Fruit fly (Drosophila melanogaster): ENCODE measurements around the gene viaf.

Gene viaf

dm6 chr3L:11953783-11954182 is 39.2 kb downstream of the viaf start, which contains the start of gene CG7248:
Gene CG7248 (plus strand): TSS chr3L:11954083.
- TF ChIP-seq exex (tag; optimal IDR thresholded peaks at IDR 0.05) (peak; percentile 70), Bteb2 (GFP tag; optimal IDR thresholded peaks at IDR 0.05) (no peak), CG18262 (tag; optimal IDR thresholded peaks at IDR 0.05) (no peak), CG17328 (GFP tag; IDR thresholded peaks at IDR 0.05) (no peak), stwl (tag; optimal IDR thresholded peaks at IDR 0.05) (no peak)

DNA sequence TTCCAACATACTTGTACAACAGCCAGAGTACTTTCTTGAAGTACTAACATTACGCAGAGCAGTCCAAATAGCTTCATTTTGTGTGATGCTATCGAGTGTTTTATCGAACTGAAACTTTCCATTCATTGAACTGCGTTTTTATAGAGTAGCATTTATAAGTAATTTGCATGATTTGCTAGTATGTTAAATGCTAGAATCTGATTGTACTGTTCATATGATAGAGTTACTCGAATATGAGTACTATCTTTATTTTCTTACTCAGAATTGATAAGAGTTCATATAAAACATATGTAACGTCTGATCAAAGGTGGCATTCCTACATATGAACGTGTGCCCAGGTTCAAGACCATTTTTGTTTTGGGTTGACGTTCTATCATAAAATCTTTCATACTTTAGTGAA is 39.8 kb downstream of the viaf start, which contains the start of gene obst-G:
Gene obst-G, minus strand, starts transcription at position 101 of the 400 bp plus-strand sequence.
- TF ChIP-seq fu2 (GFP tag; optimal IDR thresholded peaks at IDR 0.05), result no peak
- no peak for TF ChIP-seq YL-1 (GFP tag; optimal IDR thresholded peaks at IDR 0.05)
- no peak for TF ChIP-seq sob (GFP tag; IDR thresholded peaks at IDR 0.05)
- no peak for TF ChIP-seq Elba2 (GFP tag; optimal IDR thresholded peaks at IDR 0.05)
- TF ChIP-seq Hmx (GFP tag; optimal IDR thresholded peaks at IDR 0.05), result no peak
- TF ChIP-seq PHDP (tag; optimal IDR thresholded peaks at IDR 0.05), result no peak
- TF ChIP-seq CG1024 (GFP tag; IDR thresholded peaks at IDR 0.05), result no peak
- TF ChIP-seq CG6654 (GFP tag; optimal IDR thresholded peaks at IDR 0.05), result no peak
- TF ChIP-seq cato (GFP tag; optimal IDR thresholded peaks at IDR 0.05; ENCODE audit: borderline replicate concordance), result no peak
- no peak for TF ChIP-seq CG4360 (GFP tag; IDR thresholded peaks at IDR 0.05)
- TF ChIP-seq CG15479 (GFP tag; optimal IDR thresholded peaks at IDR 0.05), result no peak
- TF ChIP-seq CG12659 (GFP tag; optimal IDR thresholded peaks at IDR 0.05), result no peak
- no peak for TF ChIP-seq org-1 (GFP tag; optimal IDR thresholded peaks at IDR 0.05)
- no peak for TF ChIP-seq HmgD (GFP tag; optimal IDR thresholded peaks at IDR 0.05)
- TF ChIP-seq CG10321 (GFP tag; IDR thresholded peaks at IDR 0.05), result no peak

dm6 chr3L:11949539-11949938 is 43.4 kb downstream of the viaf start, which contains the start of gene CG17826:
Gene CG17826 (plus strand): TSS chr3L:11949839.
- TF ChIP-seq CG12104 (GFP tag; optimal IDR thresholded peaks at IDR 0.05) (no peak), pfk (GFP tag; optimal IDR thresholded peaks at IDR 0.05) (no peak), scrt (GFP tag; optimal IDR thresholded peaks at IDR 0.05) (no peak), shn (GFP tag; optimal IDR thresholded peaks at IDR 0.05) (no peak), CG6689 (GFP tag; IDR thresholded peaks at IDR 0.05) (no peak), CG6683 (GFP tag; optimal IDR thresholded peaks at IDR 0.05) (no peak), Sry-δ (GFP tag; optimal IDR thresholded peaks at IDR 0.05) (no peak), hb (GFP tag; IDR thresholded peaks at IDR 0.05; ENCODE audit: partially characterized antibody) (no peak), Asciz (GFP tag; optimal IDR thresholded peaks at IDR 0.05) (no peak), CG9817 (tag; optimal IDR thresholded peaks at IDR 0.05) (no peak), CG2712 (tag; optimal IDR thresholded peaks at IDR 0.05) (no peak)

- TF ChIP-seq CG2129 (GFP tag; IDR thresholded peaks at IDR 0.05; ENCODE audit: partially characterized antibody), result no peak
- no peak for TF ChIP-seq Trl (optimal IDR thresholded peaks at IDR 0.05)
- TF ChIP-seq Trl (GFP tag; optimal IDR thresholded peaks at IDR 0.05), result no peak
- no peak for TF ChIP-seq Hmr (GFP tag; optimal IDR thresholded peaks at IDR 0.05)
- TF ChIP-seq CG2678 (tag; optimal IDR thresholded peaks at IDR 0.05), result no peak
- TF ChIP-seq GATAe (GFP tag; conservative IDR thresholded peaks at IDR 0.05), result peak; percentile 46; the same call in 1 of the 2 replicates
- TF ChIP-seq CG18599 (GFP tag; optimal IDR thresholded peaks at IDR 0.05), result peak; percentile 19
- TF ChIP-seq exex (tag; optimal IDR thresholded peaks at IDR 0.05), result peak; percentile 96
- TF ChIP-seq CG43689 (GFP tag; IDR thresholded peaks at IDR 0.05), result no peak
- no peak for TF ChIP-seq otp (GFP tag; IDR thresholded peaks at IDR 0.05)
- TF ChIP-seq repo (GFP tag; optimal IDR thresholded peaks at IDR 0.05), result no peak
- TF ChIP-seq CG7839 (tag; optimal IDR thresholded peaks at IDR 0.05), result no peak
- TF ChIP-seq CG3163 (GFP tag; optimal IDR thresholded peaks at IDR 0.05), result no peak
- TF ChIP-seq CG31365 (tag; optimal IDR thresholded peaks at IDR 0.05), result no peak
- TF ChIP-seq BtbVII (GFP tag; optimal IDR thresholded peaks at IDR 0.05), result no peak
- no peak for TF ChIP-seq sna (GFP tag; IDR thresholded peaks at IDR 0.05; ENCODE audit: partially characterized antibody)
- TF ChIP-seq mirr (GFP tag; optimal IDR thresholded peaks at IDR 0.05), result peak; percentile 54
- TF ChIP-seq Hey (tag; optimal IDR thresholded peaks at IDR 0.05), result peak; percentile 87
Measured at dm6 chr3L:11947357-11947756, 45.6 kb downstream of the viaf start, which contains the start of gene CG7252. Gene CG7252 (plus strand): TSS chr3L:11947675.

All from whole organism, embryonic.